Fruit fly (Drosophila melanogaster) whole organism: Measurements from ENCODE around the gene Cyp6v1.

Source experiments
- Dll ChIP-seq: fragments of >200 bp; optimal IDR thresholded peaks from 2 replicates; lab custom pipeline; 2017
- EcR ChIP-seq, 2 experiments: fragments of >200 bp; optimal IDR thresholded peaks; 2 replicates each; lab custom pipeline; 2017; ENCODE audit warnings: missing biosample characterization in 2 of 2, missing genetic modification characterization in 2 of 2, missing genetic modification reagents in 2 of 2
- pan ChIP-seq: fragments of >200 bp; optimal IDR thresholded peaks from 2 replicates; lab custom pipeline; 2017
- psq ChIP-seq: fragments of >200 bp; optimal IDR thresholded peaks from 2 replicates; lab custom pipeline; 2017
- usp ChIP-seq: fragments of >200 bp; optimal IDR thresholded peaks from 2 replicates; lab custom pipeline; 2017; ENCODE audit warnings: missing biosample characterization, missing genetic modification characterization, mixed read lengths

DNA sequence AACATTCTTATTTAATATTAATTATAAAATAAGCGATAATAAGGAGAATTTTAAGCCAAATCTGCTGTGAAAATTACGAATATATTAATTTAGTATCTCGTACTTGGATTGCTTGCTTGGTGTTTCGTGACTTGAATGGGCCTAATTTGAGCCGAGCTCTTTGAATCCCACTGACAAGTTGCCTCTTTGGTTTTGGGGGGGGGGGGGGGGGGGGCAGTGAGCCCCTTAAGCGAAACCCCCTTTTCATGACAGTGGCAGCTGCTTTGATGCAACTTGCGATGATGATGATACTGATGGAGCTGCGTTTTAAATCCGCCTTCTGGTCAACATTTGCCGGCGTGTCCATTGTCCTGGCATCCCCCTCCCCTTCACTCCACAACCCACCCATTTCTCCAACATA lies 47.4 kb downstream of the Cyp6v1 start:
- TF ChIP-seq usp (GFP tag; lab: Kevin White, UChicago), result no peak
- TF ChIP-seq pan (lab: Kevin White, UChicago), result no peak
- no peak for TF ChIP-seq psq
- no peak for TF ChIP-seq EcR (GFP tag; optimal IDR thresholded peaks at IDR 0.05; lab: Kevin White, UChicago)
- TF ChIP-seq Dll, result no peak
